Worm (Caenorhabditis elegans) whole organism, L1 larva: ENCODE results near the gene F53H1.4.

Experiments used
- aly-2 ChIP-seq: fragments of 150-350 bp; optimal IDR thresholded peaks from 2 replicates; lab custom pipeline; 2014; ENCODE audit warnings: missing biosample characterization, missing genetic modification characterization
- ama-1 ChIP-seq: fragments of 150-350 bp; optimal IDR thresholded peaks from 2 replicates; lab custom pipeline; 2014
- ces-1 ChIP-seq: fragments of 150-350 bp; optimal IDR thresholded peaks from 2 replicates; lab custom pipeline; 2014; ENCODE audit warnings: missing biosample characterization, missing genetic modification reagents, missing genetic modification characterization
- fkh-10 ChIP-seq: sonication (generic microtip); optimal IDR thresholded peaks from 2 replicates; lab custom pipeline; 2017; ENCODE audit warnings: missing biosample characterization, missing genetic modification reagents, missing genetic modification characterization
- jun-1 ChIP-seq: fragments of 150-350 bp; optimal IDR thresholded peaks from 2 replicates; lab custom pipeline; 2014; ENCODE audit warnings: missing biosample characterization, missing genetic modification reagents, missing genetic modification characterization
- nhr-237 ChIP-seq: fragments of 150-350 bp; optimal IDR thresholded peaks from 2 replicates; lab custom pipeline; 2014; ENCODE audit warnings: missing biosample characterization, missing genetic modification characterization

DNA sequence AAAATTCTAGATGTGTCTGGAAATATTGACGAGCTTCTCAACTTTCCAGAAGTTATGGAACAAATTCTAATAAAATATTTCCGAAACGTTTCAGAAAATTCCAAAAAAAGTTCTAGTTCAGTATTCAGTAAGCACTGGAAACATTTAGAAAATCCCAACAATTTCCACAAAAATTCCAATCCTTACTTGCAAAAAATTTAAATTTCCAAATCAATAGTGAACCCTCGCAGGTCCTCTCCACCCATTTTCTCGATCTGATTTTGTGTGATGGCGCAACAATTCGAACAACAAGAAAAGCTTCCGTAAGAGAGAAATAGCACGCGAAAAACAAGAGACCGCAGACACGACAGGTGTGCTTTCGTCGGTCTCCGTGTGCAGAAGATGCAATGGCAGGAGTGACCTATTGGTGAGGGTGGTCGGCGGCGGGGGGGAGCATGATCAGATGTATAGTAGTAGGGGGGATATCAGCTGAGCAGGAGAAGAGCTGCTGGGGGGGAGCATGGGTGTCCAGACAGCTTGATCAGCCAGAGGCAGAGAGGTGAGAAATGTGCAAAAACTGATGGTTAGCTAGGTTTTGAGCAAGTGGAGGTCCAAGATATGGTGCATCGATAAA is 51.8 kb downstream of the F53H1.4 start:
- TF ChIP-seq ama-1 (lab: Kevin White, UChicago) (no peak), nhr-237 (tag; lab: Kevin White, UChicago) (no peak), jun-1 (no peak), ces-1 (no peak), aly-2 (no peak), fkh-10 (no peak)
